Fruit fly (Drosophila melanogaster) Kc167 (cell line): ENCODE data around the gene nkt.

ENCODE experiments used
- Myc ChIP-seq: fragments of >200 bp; optimal IDR thresholded peaks from 2 replicates; lab custom pipeline; 2017; ENCODE audit warnings: missing external identifiers
- Sin3A ChIP-seq: fragments of >200 bp; optimal IDR thresholded peaks from 2 replicates; lab custom pipeline; 2018; ENCODE audit warnings: missing external identifiers
- h ChIP-seq: fragments of >200 bp; optimal IDR thresholded peaks from 3 replicates; lab custom pipeline; 2018; ENCODE audit warnings: missing external identifiers
- insv ChIP-seq: fragments of >200 bp; optimal IDR thresholded peaks from 3 replicates; lab custom pipeline; 2018; ENCODE audit warnings: missing external identifiers
- psq ChIP-seq: fragments of >200 bp; optimal IDR thresholded peaks from 2 replicates; lab custom pipeline; 2017; ENCODE audit warnings: missing external identifiers
- ttk ChIP-seq: sonication (Bioruptor generic); optimal IDR thresholded peaks from 2 replicates; lab custom pipeline; 2017; ENCODE audit warnings: missing external identifiers

nkt gene

DNA sequence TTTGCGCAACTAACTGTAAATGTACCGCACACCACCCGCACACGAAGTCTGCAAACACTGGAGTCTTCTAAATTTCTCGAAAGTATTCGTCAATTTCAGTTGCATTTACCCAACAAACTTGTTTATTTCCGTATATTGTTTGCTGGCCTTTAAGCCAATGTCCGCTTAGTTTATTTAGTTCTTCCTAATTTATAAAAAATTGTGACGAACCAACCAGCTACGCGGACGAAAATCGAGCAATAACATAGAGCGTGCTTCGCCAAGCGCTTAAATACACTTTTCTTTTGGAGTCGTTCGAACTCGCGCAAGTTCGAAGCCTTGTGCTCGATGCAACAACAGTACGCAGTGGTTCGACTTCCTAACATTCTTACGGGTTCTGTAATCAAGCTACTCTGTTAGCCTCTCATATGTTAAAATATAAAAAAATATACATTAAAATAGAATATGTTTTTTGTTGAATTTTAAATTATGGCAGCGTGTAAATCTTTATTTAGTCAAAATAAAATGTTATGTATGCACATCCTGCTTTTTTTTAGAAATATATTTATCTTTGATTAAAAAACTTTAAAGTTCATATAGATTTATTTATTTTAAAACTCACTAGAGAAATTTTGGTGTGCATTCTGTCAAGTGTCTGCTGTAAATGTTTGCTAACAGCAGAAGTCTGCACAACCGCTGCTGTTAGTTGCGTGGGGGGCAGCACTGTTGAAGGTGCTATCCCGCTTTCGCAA lies 3.7 kb upstream of the nkt start, which contains the start of gene GlcAT-P:
GlcAT-P (minus strand) TSS at position 246 of the 731 bp plus-strand sequence.
- TF ChIP-seq Sin3A (lab: Kevin White, UChicago) (no peak), ttk (lab: Kevin White, UChicago) (no peak), h (no peak), psq (no peak), insv (lab: Kevin White, UChicago) (no peak), Myc (no peak)

DNA sequence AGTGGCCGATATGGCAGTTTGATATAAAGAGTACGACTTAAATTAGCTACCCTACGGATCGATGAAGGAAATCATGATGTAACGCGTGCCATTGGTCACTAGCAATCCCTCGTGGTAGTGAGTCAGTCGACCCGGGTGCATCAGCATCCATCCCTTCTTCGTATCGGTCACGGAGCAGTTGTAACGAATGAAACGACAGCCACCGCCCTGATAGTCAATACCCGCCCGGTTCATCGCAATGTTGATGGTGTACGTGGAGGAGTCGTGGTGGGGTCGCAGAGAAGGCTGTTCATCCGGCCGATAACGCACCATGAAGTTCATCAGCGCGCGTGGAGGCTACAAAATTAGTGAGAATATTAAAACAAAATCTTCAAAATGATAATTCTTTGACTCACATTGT lies 2.8 kb upstream of the nkt start:
- TF ChIP-seq insv (lab: Kevin White, UChicago), result no peak
- no peak for TF ChIP-seq Sin3A (lab: Kevin White, UChicago)
- TF ChIP-seq h, result no peak
- no peak for TF ChIP-seq Myc
- no peak for TF ChIP-seq psq
- TF ChIP-seq ttk (lab: Kevin White, UChicago), result no peak

DNA sequence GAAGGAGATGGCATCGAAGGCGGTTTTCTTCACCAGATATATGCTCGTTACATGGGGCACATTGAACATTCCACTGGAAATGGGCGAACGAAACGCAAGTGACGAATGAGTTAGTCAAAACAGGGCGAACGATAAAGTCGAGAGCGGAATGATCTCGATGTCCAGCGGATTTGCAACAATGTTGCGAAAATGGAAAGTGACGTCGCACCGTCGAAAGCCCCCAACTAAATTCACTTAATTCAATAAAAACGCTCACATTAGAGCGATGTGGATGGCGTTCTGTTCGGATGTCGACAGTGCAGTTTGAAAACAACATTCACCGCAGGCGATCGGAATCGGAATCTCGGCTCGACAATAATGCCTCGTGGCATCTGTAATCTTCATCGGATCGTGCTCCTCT lies 1.8 kb upstream of the nkt start, which contains the start of gene CG7607:
CG7607 (plus strand) TSS at position 301 of the 400 bp plus-strand sequence.
- TF ChIP-seq ttk (lab: Kevin White, UChicago) (no peak), insv (lab: Kevin White, UChicago) (no peak), h (no peak), Myc (no peak), Sin3A (lab: Kevin White, UChicago) (no peak), psq (no peak)

DNA sequence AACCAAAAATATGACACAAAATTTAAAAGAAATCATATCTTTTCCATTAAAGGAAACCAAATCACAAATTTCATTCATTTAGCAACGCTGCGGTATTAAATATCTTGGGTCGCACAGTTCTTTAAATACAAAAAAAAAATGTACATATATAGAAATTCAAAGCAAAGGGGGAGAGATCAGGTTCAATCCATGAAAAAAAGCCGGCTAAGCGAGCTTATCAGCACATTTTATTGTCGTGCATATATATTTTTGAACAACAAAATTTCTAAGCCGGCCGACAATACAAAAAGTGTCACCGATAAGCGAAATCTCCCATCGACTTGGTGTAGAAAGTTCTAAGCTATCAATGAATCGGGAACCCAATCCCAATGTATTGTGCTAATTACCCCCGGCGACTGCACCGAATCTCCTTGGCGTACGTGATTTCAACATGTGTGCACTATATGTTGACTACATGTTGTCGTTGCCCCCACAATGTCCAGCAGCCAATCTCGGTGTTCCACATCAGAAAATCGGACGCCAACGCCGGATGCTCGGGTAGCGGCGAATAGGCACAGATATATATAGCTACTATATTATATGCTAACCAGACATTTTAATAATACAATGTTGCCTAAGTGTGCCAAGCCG lies 2.8 kb downstream of the nkt start:
- TF ChIP-seq Myc (no peak), ttk (lab: Kevin White, UChicago) (no peak), Sin3A (lab: Kevin White, UChicago) (no peak), psq (no peak), insv (lab: Kevin White, UChicago) (no peak), h (no peak)

DNA sequence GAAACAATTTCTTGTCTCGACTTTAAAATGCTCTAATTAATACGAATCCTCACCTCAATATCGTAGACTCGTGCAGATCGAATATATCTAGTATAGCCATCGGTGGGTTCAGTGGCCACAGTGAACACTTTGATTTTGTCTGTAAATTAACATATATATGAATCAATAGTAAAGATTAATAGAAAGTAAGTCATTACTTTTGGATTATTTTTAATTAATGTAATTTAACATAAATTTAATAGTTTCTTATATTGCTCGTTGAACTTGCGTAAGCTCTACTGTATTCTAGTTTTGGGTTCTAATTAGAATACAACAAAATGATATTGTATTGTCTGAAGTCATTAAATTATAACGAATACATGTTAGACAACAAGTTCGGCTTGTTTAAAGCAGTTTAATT lies 3.7 kb downstream of the nkt start:
- TF ChIP-seq Sin3A (lab: Kevin White, UChicago) (no peak), h (no peak), Myc (no peak)

- TF ChIP-seq Myc (no peak), insv (lab: Kevin White, UChicago) (no peak), psq (no peak), h (no peak), ttk (lab: Kevin White, UChicago) (no peak), Sin3A (lab: Kevin White, UChicago) (no peak)
Observed at dm6 chr3L:11205608-11206336, 4.6 kb downstream of the nkt start, which contains the start of gene Plod. Gene Plod, minus strand, starts transcription at chr3L:11206016.

- no peak for TF ChIP-seq Sin3A (lab: Kevin White, UChicago)
- TF ChIP-seq h, result no peak
- TF ChIP-seq ttk (lab: Kevin White, UChicago), result no peak
- TF ChIP-seq insv (lab: Kevin White, UChicago), result no peak
- TF ChIP-seq psq, result no peak
- no peak for TF ChIP-seq Myc
Observed at dm6 chr3L:11210517-11210916, 9.4 kb downstream of the nkt start, which contains the start of the genes Ube3a and CG7600. Gene Ube3a, minus strand, starts transcription at chr3L:11210583. Gene CG7600, plus strand, starts transcription at chr3L:11210786.

dm6 chr3L:11213643-11214042 lies 12.5 kb downstream of the nkt start:
- no peak for TF ChIP-seq Myc
- no peak for TF ChIP-seq h
- TF ChIP-seq Sin3A (lab: Kevin White, UChicago), result no peak
- TF ChIP-seq ttk (lab: Kevin White, UChicago), result no peak
- no peak for TF ChIP-seq insv (lab: Kevin White, UChicago)
- no peak for TF ChIP-seq psq

DNA sequence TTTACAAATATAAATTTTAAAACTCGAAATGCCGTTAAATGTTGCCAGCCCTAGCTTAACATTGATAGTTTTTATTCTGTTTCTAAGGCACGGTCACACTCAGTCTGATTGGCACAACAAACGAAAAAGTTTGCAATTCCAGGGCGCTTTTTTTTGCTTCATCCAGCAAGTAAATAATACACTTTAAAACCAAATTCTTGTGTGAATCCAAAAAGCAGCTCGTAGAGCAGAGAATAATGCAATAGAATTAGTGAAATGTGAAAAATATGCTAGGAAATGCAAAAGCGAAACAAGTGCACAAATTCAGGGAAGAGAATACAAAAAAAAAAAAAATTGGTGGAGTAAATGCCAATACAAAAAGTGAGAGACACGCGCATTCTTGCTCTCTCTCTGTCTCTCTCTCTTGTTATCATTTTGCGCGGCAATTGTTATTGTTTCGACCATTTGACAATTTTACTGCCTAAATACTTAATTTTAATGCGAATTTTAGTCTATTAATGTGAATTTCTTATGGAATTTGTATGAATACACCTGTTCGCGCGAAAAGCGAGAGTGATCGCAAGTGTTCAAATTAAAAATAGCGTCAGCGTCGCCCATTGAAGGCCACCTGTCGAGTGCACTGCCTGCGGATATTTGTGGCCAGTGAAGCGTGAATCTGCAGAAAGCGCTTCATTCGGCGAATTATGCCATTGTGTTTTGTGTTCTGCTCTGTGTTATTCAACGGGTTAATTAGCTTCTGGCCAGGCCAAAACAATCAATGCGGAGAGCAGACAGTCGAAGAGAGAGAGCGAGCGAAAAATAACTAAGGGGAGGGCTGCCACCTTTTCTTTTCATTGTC lies 13.5 kb downstream of the nkt start, which contains the start of gene CG42671:
CG42671 (plus strand) TSS at position 100 of the 838 bp plus-strand sequence.
- no peak for TF ChIP-seq psq
- TF ChIP-seq Myc, result no peak
- TF ChIP-seq insv (lab: Kevin White, UChicago), result no peak
- no peak for TF ChIP-seq ttk (lab: Kevin White, UChicago)
- no peak for TF ChIP-seq h
- TF ChIP-seq Sin3A (lab: Kevin White, UChicago), result no peak

- TF ChIP-seq ttk (lab: Kevin White, UChicago) (no peak), h (no peak), Myc (no peak), insv (lab: Kevin White, UChicago) (no peak), psq (no peak), Sin3A (lab: Kevin White, UChicago) (no peak)
Observed at dm6 chr3L:11215244-11216121, 14.3 kb downstream of the nkt start.

dm6 chr3L:11216219-11216618 lies 15.1 kb downstream of the nkt start:
- TF ChIP-seq h (no peak), ttk (lab: Kevin White, UChicago) (no peak), psq (no peak), Sin3A (lab: Kevin White, UChicago) (no peak), Myc (no peak), insv (lab: Kevin White, UChicago) (no peak)
